Worm (Caenorhabditis elegans): ENCODE results near the gene Y71H2AM.3.

DNA sequence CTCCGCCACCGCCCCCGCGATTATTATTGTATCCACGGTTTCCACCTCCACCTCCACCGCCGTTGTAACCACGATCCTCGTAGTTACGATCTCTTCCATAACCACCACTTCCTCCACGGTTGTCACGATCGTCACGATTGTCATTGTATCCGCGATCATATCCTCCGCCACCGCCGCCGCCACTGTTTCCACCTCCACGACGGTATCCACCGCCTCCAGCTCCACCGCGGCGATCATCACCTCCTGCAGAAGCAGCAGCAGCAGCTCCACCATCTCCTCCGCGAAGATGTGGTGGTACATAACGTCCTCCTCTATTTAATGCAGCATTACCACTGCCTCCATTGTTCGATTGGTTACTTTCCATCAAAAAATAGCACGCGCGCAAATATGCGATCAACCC lies 26.6 kb upstream of the Y71H2AM.3 start, which contains the start of gene laf-1:
- no peak for TF ChIP-seq dao-5 (tag; optimal IDR thresholded peaks at IDR 0.05)
- no peak for TF ChIP-seq him-1 (tag; optimal IDR thresholded peaks at IDR 0.05)
- TF ChIP-seq W03F9.2 (tag; optimal IDR thresholded peaks at IDR 0.05) = no peak
